Worm (Caenorhabditis elegans): ENCODE measurements around the gene alh-2.
"Not testable (repeated sequence)": the region's sequence is repeated elsewhere in the genome, so short reads cannot be mapped to it uniquely, and the experiment has no call there.

alh-2 gene

DNA sequence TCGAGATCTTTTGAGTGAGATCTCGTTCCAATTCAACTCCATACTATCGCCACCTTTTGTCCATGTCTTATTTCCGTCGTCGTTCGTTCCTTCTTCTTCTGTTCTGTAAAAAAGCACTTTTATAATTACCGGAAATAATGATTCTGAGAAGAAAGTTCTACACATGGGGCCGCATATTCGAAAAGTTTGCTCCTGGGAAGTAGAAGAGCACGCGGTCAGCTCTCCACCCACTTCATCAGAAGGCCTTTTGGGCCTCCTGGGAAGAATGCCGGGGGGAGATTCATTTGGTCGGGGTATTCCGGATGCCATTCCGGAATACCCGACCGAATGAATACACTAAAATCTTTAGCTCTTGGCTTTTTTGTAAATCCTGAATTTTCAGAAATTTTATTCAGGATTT lies 48.5 kb downstream of the alh-2 start, which contains the start of gene Y46H3C.5:
Y46H3C.5 (minus strand) TSS at position 2 of the 400 bp plus-strand sequence.
- TF ChIP-seq tab-1 (GFP tag; IDR thresholded peaks at IDR 0.05); klf-2 (GFP tag; conservative IDR thresholded peaks at IDR 0.05); ztf-29 (GFP tag; IDR thresholded peaks at IDR 0.05): not testable (repeated sequence)

DNA sequence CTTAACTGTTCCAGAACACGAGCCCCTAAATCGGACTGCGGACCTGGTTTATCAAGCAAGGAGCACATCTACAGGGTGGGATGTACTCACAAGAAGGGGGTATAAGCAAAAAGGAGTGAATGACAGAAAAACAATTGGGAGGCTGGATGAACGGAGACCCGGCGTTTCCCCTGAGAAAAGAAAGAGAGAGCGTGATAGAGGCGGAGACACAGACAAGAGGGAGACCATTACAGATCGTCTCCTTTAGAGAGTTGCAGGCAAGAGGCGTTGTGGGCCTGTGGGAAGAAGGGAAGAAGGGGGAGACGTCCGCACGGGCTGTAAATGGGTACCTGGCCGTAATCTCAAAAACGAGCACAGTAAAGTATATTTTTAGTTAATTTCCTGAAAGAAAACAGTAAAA lies 49.9 kb downstream of the alh-2 start, which contains the start of gene Y46H3C.7:
Y46H3C.7 (minus strand) TSS at position 147 of the 400 bp plus-strand sequence.
- TF ChIP-seq klf-2 (GFP tag; conservative IDR thresholded peaks at IDR 0.05); cog-1 (tag; optimal IDR thresholded peaks at IDR 0.05); med-1 (GFP tag; optimal IDR thresholded peaks at IDR 0.05; ENCODE audit: insufficient read depth): not testable (repeated sequence)
